Worm (Caenorhabditis elegans) whole organism, L2 larva: ENCODE measurements around the gene pnk-4.
A peak's percentile ranks its signal among the peaks of the same experiment; 100 is the strongest.

Experiments used
- C34F6.9 ChIP-seq: fragments of 150-350 bp; optimal IDR thresholded peaks from 2 replicates; lab custom pipeline; 2014; ENCODE audit warnings: missing biosample characterization, missing genetic modification characterization
- F13H6.1 ChIP-seq: sonication (generic microtip); optimal IDR thresholded peaks from 2 replicates; lab custom pipeline; 2016; ENCODE audit warnings: missing genetic modification characterization, missing compliant biosample characterization
- R02D3.7 ChIP-seq: fragments of 150-350 bp; optimal IDR thresholded peaks from 2 replicates; lab custom pipeline; 2014; ENCODE audit warnings: missing biosample characterization, missing genetic modification characterization
- Y55F3AM.14 ChIP-seq: fragments of 200-800 bp; sonication (Bioruptor generic); optimal IDR thresholded peaks from 2 replicates; lab custom pipeline; 2018; ENCODE audit warnings: mild to moderate bottlenecking, missing genetic modification characterization, missing compliant biosample characterization
- alr-1 ChIP-seq: fragments of 150-350 bp; optimal IDR thresholded peaks from 2 replicates; lab custom pipeline; 2014; ENCODE audit warnings: missing biosample characterization, missing genetic modification characterization
- aly-2 ChIP-seq: fragments of 150-350 bp; optimal IDR thresholded peaks from 2 replicates; lab custom pipeline; 2014; ENCODE audit warnings: missing biosample characterization, missing genetic modification characterization
- ama-1 ChIP-seq: fragments of 150-350 bp; optimal IDR thresholded peaks from 2 replicates; lab custom pipeline; 2018; ENCODE audit warnings: inconsistent platforms
- blmp-1 ChIP-seq: sonication (generic microtip); optimal IDR thresholded peaks from 2 replicates; lab custom pipeline; 2017; ENCODE audit warnings: missing genetic modification characterization, mild to moderate bottlenecking, missing compliant biosample characterization, antibody characterized with exemption, moderate library complexity; ENCODE audit not compliant: insufficient read depth
- ceh-82 ChIP-seq: fragments of 150-350 bp; optimal IDR thresholded peaks from 2 replicates; lab custom pipeline; 2014; ENCODE audit warnings: missing biosample characterization, missing genetic modification characterization
- crh-2 ChIP-seq: sonication (generic microtip); optimal IDR thresholded peaks from 2 replicates; lab custom pipeline; 2017; ENCODE audit warnings: missing biosample characterization, missing genetic modification characterization
- dmd-4 ChIP-seq: sonication (generic microtip); optimal IDR thresholded peaks from 2 replicates; lab custom pipeline; 2017; ENCODE audit warnings: missing biosample characterization, missing genetic modification characterization
- egl-27 ChIP-seq: sonication (generic microtip); optimal IDR thresholded peaks from 3 replicates; lab custom pipeline; 2017; ENCODE audit warnings: missing biosample characterization, missing genetic modification reagents, missing genetic modification characterization
- elt-1 ChIP-seq: fragments of 150-350 bp; optimal IDR thresholded peaks from 2 replicates; lab custom pipeline; 2014; ENCODE audit warnings: missing biosample characterization, missing genetic modification characterization
- elt-3 ChIP-seq: sonication (generic microtip); optimal IDR thresholded peaks from 2 replicates; lab custom pipeline; 2017; ENCODE audit warnings: missing biosample characterization, missing genetic modification characterization
- fos-1 ChIP-seq: fragments of 150-350 bp; optimal IDR thresholded peaks from 2 replicates; lab custom pipeline; 2014; ENCODE audit warnings: missing biosample characterization, missing genetic modification characterization
- gmeb-1 ChIP-seq: fragments of 150-350 bp; optimal IDR thresholded peaks from 2 replicates; lab custom pipeline; 2014; ENCODE audit warnings: missing biosample characterization, missing genetic modification characterization
- lin-11 ChIP-seq: fragments of 150-350 bp; sonication (generic microtip); optimal IDR thresholded peaks from 2 replicates; lab custom pipeline; 2014; ENCODE audit warnings: missing biosample characterization, missing genetic modification characterization, inconsistent platforms, mixed read lengths
- lin-13 ChIP-seq: fragments of 150-350 bp; optimal IDR thresholded peaks from 2 replicates; lab custom pipeline; 2014; ENCODE audit warnings: missing biosample characterization, missing genetic modification reagents, missing genetic modification characterization
- lin-39 ChIP-seq: fragments of 150-350 bp; optimal IDR thresholded peaks from 2 replicates; lab custom pipeline; 2014; ENCODE audit warnings: missing biosample characterization, missing genetic modification reagents, missing genetic modification characterization
- lsy-2 ChIP-seq, 2 experiments: fragments of 150-350 bp in 1 of 2; sonication (generic microtip) in 1 of 2; optimal IDR thresholded peaks; 2 replicates each; lab custom pipeline; 2014 to 2017; ENCODE audit warnings: missing biosample characterization in 2 of 2, missing genetic modification characterization in 2 of 2
- mab-5 ChIP-seq: fragments of 150-350 bp; optimal IDR thresholded peaks from 2 replicates; lab custom pipeline; 2014; ENCODE audit warnings: missing biosample characterization, missing genetic modification characterization
- mbf-1 ChIP-seq: sonication (generic microtip); optimal IDR thresholded peaks from 2 replicates; lab custom pipeline; 2017; ENCODE audit warnings: missing biosample characterization, missing genetic modification characterization
- nhr-10 ChIP-seq: sonication (generic microtip); optimal IDR thresholded peaks from 2 replicates; lab custom pipeline; 2017; ENCODE audit warnings: missing biosample characterization, missing genetic modification characterization
- nhr-11 ChIP-seq: fragments of 150-350 bp; optimal IDR thresholded peaks from 2 replicates; lab custom pipeline; 2014; ENCODE audit warnings: missing biosample characterization, missing genetic modification characterization
- nhr-12 ChIP-seq: fragments of 150-350 bp; optimal IDR thresholded peaks from 2 replicates; lab custom pipeline; 2014; ENCODE audit warnings: missing biosample characterization, missing genetic modification characterization
- nhr-129 ChIP-seq: fragments of 150-350 bp; optimal IDR thresholded peaks from 2 replicates; lab custom pipeline; 2014; ENCODE audit warnings: missing biosample characterization, missing genetic modification characterization
- nhr-21 ChIP-seq: fragments of 150-350 bp; optimal IDR thresholded peaks from 2 replicates; lab custom pipeline; 2014; ENCODE audit warnings: missing biosample characterization, missing genetic modification characterization
- nhr-237 ChIP-seq: fragments of 150-350 bp; optimal IDR thresholded peaks from 2 replicates; lab custom pipeline; 2014; ENCODE audit warnings: missing biosample characterization, missing genetic modification characterization
- nhr-25 ChIP-seq: fragments of 150-350 bp; sonication (generic microtip); optimal IDR thresholded peaks from 3 replicates; lab custom pipeline; 2014; ENCODE audit warnings: missing biosample characterization, missing genetic modification characterization
- nhr-6 ChIP-seq: fragments of 150-350 bp; optimal IDR thresholded peaks from 2 replicates; lab custom pipeline; 2014; ENCODE audit warnings: missing biosample characterization, missing genetic modification characterization
- nhr-77 ChIP-seq: fragments of 150-350 bp; optimal IDR thresholded peaks from 2 replicates; lab custom pipeline; 2014; ENCODE audit warnings: missing biosample characterization, missing genetic modification characterization
- sem-4 ChIP-seq: fragments of 150-350 bp; optimal IDR thresholded peaks from 2 replicates; lab custom pipeline; 2014; ENCODE audit warnings: missing biosample characterization, missing genetic modification reagents, missing genetic modification characterization
- skn-1 ChIP-seq: sonication (generic microtip); optimal IDR thresholded peaks from 2 replicates; lab custom pipeline; 2017; ENCODE audit warnings: missing biosample characterization, missing genetic modification characterization
- sma-3 ChIP-seq: sonication (generic microtip); optimal IDR thresholded peaks from 2 replicates; lab custom pipeline; 2016; ENCODE audit warnings: missing genetic modification reagents, missing genetic modification characterization, missing compliant biosample characterization
- sma-9 ChIP-seq, 2 experiments: fragments of 150-350 bp in 1 of 2; sonication (generic microtip) in 1 of 2; optimal IDR thresholded peaks; 2 replicates each; lab custom pipeline; 2014 to 2016; ENCODE audit warnings: missing genetic modification characterization in 2 of 2, mild to moderate bottlenecking in 1 of 2, missing biosample characterization in 1 of 2, missing compliant biosample characterization in 1 of 2, missing genetic modification reagents in 1 of 2, moderate library complexity in 1 of 2
- snpc-4 ChIP-seq: fragments of 150-350 bp; optimal IDR thresholded peaks from 2 replicates; lab custom pipeline; 2014; ENCODE audit warnings: missing biosample characterization, missing genetic modification characterization
- unc-39 ChIP-seq: fragments of 150-350 bp; optimal IDR thresholded peaks from 2 replicates; lab custom pipeline; 2014; ENCODE audit warnings: missing biosample characterization, missing genetic modification characterization
- unc-55 ChIP-seq: fragments of 150-350 bp; sonication (generic microtip); optimal IDR thresholded peaks from 3 replicates; lab custom pipeline; 2014; ENCODE audit warnings: missing biosample characterization, missing genetic modification reagents, missing genetic modification characterization
- unc-62 ChIP-seq: fragments of 150-350 bp; optimal IDR thresholded peaks from 2 replicates; lab custom pipeline; 2014; ENCODE audit warnings: missing biosample characterization, missing genetic modification reagents, missing genetic modification characterization
- zag-1 ChIP-seq: fragments of 150-350 bp; optimal IDR thresholded peaks from 2 replicates; lab custom pipeline; 2014; ENCODE audit warnings: missing biosample characterization, missing genetic modification characterization
- ztf-1 ChIP-seq: fragments of 200-800 bp; sonication (Bioruptor generic); conservative IDR thresholded peaks from 2 replicates; pipeline ENCODE4 v1.3.6; 2022; ENCODE audit warnings: missing genetic modification characterization, missing compliant biosample characterization
- ztf-11 ChIP-seq: sonication (generic microtip); optimal IDR thresholded peaks from 2 replicates; lab custom pipeline; 2017; ENCODE audit warnings: missing biosample characterization, missing genetic modification characterization
- ztf-4 ChIP-seq: fragments of 150-350 bp; optimal IDR thresholded peaks from 2 replicates; lab custom pipeline; 2014; ENCODE audit warnings: missing biosample characterization, missing genetic modification characterization

The pnk-4 gene

DNA sequence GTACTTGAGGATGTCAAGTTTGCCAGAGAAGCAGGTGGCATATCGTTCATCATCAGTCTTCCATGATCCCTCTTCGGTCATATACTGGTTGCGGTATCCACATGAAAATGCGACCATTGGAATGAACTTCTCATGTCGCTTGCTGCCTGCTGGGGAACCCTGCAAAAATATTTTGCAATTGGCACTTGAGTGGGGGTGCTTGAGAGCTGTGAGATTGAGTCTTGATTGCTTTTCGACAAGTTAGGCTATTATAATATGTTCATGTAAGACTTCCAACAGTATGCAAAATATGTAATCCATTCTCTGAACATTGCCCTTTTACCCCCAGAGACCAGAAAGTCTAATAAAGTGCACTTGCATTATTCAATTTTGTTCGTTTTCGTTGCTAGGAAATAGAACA lies 28.5 kb downstream of the pnk-4 start:
- TF ChIP-seq crh-2, result no peak
- TF ChIP-seq elt-3 (tag; lab: Kevin White, UChicago), result no peak
- TF ChIP-seq sma-9 (GFP tag; optimal IDR thresholded peaks at IDR 0.05; lab: Kevin White, UChicago), result no peak
- no peak for TF ChIP-seq sma-9 (tag; optimal IDR thresholded peaks at IDR 0.05; lab: Kevin White, UChicago)
- no peak for TF ChIP-seq unc-39
- TF ChIP-seq lsy-2 (tag; optimal IDR thresholded peaks at IDR 0.05; lab: Kevin White, UChicago), result no peak
- TF ChIP-seq aly-2 (tag; lab: Kevin White, UChicago), result no peak
- TF ChIP-seq nhr-237 (tag; lab: Kevin White, UChicago), result no peak
- TF ChIP-seq ceh-82 (tag; lab: Kevin White, UChicago), result no peak
- no peak for TF ChIP-seq elt-1
- no peak for TF ChIP-seq ztf-1 (GFP tag; lab: Robert Waterston, UW)
- TF ChIP-seq mab-5, result no peak
- no peak for TF ChIP-seq unc-62 (GFP tag; lab: Kevin White, UChicago)
- no peak for TF ChIP-seq dmd-4 (tag; lab: Kevin White, UChicago)
- no peak for TF ChIP-seq R02D3.7
- TF ChIP-seq egl-27, result no peak
- no peak for TF ChIP-seq nhr-10 (tag; lab: Kevin White, UChicago)
- TF ChIP-seq, all 48 proteins: peak for 0

DNA sequence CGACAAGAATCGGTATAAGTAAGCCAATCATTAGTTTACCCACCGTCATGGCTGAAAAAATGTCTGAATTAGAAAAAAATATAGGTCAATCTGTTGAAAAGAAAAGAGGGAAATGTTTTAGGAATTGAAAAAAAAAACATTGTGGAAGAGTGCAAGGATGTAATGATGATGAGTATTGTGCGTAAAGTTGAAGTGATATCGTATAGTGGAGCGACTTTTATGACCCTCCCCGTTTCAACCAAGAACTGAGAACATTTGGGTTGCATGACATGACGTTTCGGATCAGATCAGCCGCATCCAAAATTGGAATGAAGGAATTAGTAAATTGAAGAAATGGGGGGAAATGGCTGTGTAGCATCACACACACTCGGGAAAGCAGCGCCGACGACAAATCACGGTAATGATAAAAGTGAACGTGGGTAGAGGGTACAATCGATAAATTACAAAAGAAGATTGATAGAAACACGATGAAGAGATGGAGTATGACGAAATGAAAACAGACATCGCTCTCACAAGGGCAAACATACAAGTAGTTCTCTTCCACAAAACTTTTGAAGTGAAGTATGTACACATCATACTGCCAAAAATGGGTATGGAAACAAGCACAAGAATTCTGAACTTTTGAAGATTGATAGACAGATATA lies 29.3 kb downstream of the pnk-4 start, which contains the start of gene apl-1:
TSS of gene apl-1 (minus strand) at position 51 of the 644 bp plus-strand sequence.
- TF ChIP-seq skn-1 (tag; lab: Kevin White, UChicago) (no peak), Y55F3AM.14 (no peak), gmeb-1 (no peak), nhr-6 (tag; lab: Kevin White, UChicago) (no peak), snpc-4 (tag; lab: Kevin White, UChicago) (no peak), sma-9 (GFP tag; optimal IDR thresholded peaks at IDR 0.05; lab: Kevin White, UChicago) (peak; percentile 53), sma-9 (tag; optimal IDR thresholded peaks at IDR 0.05; lab: Kevin White, UChicago) (no peak), ama-1 (lab: Kevin White, UChicago) (peak; percentile 9), mbf-1 (tag; lab: Kevin White, UChicago) (no peak), elt-1 (no peak), elt-3 (tag; lab: Kevin White, UChicago) (no peak), alr-1 (tag; lab: Kevin White, UChicago) (no peak), sem-4 (tag; lab: Kevin White, UChicago) (no peak), sma-3 (GFP tag; lab: Kevin White, UChicago) (peak; percentile 54), lin-13 (GFP tag; lab: Kevin White, UChicago) (no peak), lsy-2 (tag; optimal IDR thresholded peaks at IDR 0.05; lab: Kevin White, UChicago) (no peak), nhr-12 (tag; lab: Kevin White, UChicago) (no peak), blmp-1 (no peak), unc-62 (GFP tag; lab: Kevin White, UChicago) (no peak), nhr-129 (peak; percentile 68), nhr-77 (no peak), unc-39 (no peak), zag-1 (tag; lab: Kevin White, UChicago) (no peak), nhr-21 (tag; lab: Kevin White, UChicago) (peak; percentile 21), ceh-82 (tag; lab: Kevin White, UChicago) (no peak), dmd-4 (tag; lab: Kevin White, UChicago) (no peak), aly-2 (tag; lab: Kevin White, UChicago) (no peak), fos-1 (tag; lab: Kevin White, UChicago) (peak; percentile 7), ztf-1 (GFP tag; lab: Robert Waterston, UW) (no peak), nhr-25 (tag; lab: Kevin White, UChicago) (no peak), egl-27 (no peak), crh-2 (peak; percentile 1), lin-11 (tag; lab: Kevin White, UChicago) (no peak), nhr-11 (tag; lab: Kevin White, UChicago) (no peak), nhr-10 (tag; lab: Kevin White, UChicago) (no peak), lin-39 (no peak)

DNA sequence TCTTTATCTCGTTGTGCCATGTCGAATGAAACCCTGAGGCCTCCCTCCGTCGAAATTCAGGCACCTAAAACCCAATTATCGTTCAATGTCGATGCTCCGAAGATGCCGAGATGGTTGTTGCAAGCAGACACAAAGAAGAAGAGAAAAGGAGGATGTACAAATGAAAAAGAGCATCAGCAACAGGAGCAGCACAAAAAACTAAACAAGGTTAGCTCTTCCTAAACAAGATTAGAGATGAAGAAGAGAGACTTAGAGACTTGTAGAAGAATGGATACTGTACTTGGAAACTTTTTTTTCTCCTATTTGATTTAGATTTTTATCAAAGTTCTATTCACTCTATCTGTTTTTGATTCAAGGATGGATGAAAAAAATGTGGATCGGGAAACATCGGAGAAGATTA lies 29.9 kb downstream of the pnk-4 start:
- TF ChIP-seq Y55F3AM.14, result no peak
- no peak for TF ChIP-seq unc-39
- no peak for TF ChIP-seq unc-55
- TF ChIP-seq elt-1, result no peak
- no peak for TF ChIP-seq skn-1 (tag; lab: Kevin White, UChicago)
- TF ChIP-seq elt-3 (tag; lab: Kevin White, UChicago), result no peak
- no peak for TF ChIP-seq R02D3.7
- no peak for TF ChIP-seq F13H6.1 (tag; lab: Kevin White, UChicago)
- TF ChIP-seq nhr-6 (tag; lab: Kevin White, UChicago), result peak; percentile 30
- TF ChIP-seq egl-27, result no peak
- TF ChIP-seq lin-13 (GFP tag; lab: Kevin White, UChicago), result no peak
- TF ChIP-seq blmp-1, result no peak
- TF ChIP-seq lin-11 (tag; lab: Kevin White, UChicago), result no peak
- no peak for TF ChIP-seq nhr-21 (tag; lab: Kevin White, UChicago)
- no peak for TF ChIP-seq snpc-4 (tag; lab: Kevin White, UChicago)
- no peak for TF ChIP-seq ztf-11 (tag; lab: Kevin White, UChicago)
- TF ChIP-seq sma-3 (GFP tag; lab: Kevin White, UChicago), result no peak
- TF ChIP-seq C34F6.9 (tag; lab: Kevin White, UChicago), result peak; percentile 24
- TF ChIP-seq lsy-2 (tag; optimal IDR thresholded peaks at IDR 0.05; lab: Kevin White, UChicago), result peak in 1 of 2 experiments; percentile 39
- no peak for TF ChIP-seq mbf-1 (tag; lab: Kevin White, UChicago)
- no peak for TF ChIP-seq ama-1 (lab: Kevin White, UChicago)
- TF ChIP-seq ztf-4 (tag; lab: Kevin White, UChicago), result no peak
- TF ChIP-seq ztf-1 (GFP tag; lab: Robert Waterston, UW), result no peak
- TF ChIP-seq sem-4 (tag; lab: Kevin White, UChicago), result peak; percentile 48
- no peak for TF ChIP-seq nhr-10 (tag; lab: Kevin White, UChicago)
- TF ChIP-seq crh-2, result peak; percentile 0
- TF ChIP-seq sma-9 (GFP tag; optimal IDR thresholded peaks at IDR 0.05; lab: Kevin White, UChicago), result peak; percentile 23
- no peak for TF ChIP-seq sma-9 (tag; optimal IDR thresholded peaks at IDR 0.05; lab: Kevin White, UChicago)
- no peak for TF ChIP-seq nhr-25 (tag; lab: Kevin White, UChicago)
- TF ChIP-seq, all 48 proteins: peak for 6
